Worm (Caenorhabditis elegans) whole organism, mixed stage, embryonic: ENCODE data around the gene nhr-251.

Source experiments
- blmp-1 ChIP-seq: fragments of 150-350 bp; optimal IDR thresholded peaks from 2 replicates; lab custom pipeline; 2014; ENCODE audit warnings: missing biosample characterization, missing genetic modification characterization
- elt-3 ChIP-seq: fragments of 150-350 bp; optimal IDR thresholded peaks from 2 replicates; lab custom pipeline; 2014; ENCODE audit warnings: missing biosample characterization, missing genetic modification characterization
- ham-2 ChIP-seq: fragments of 200-800 bp; sonication (Bioruptor generic); optimal IDR thresholded peaks from 2 replicates; lab custom pipeline; 2018; ENCODE audit warnings: mild to moderate bottlenecking, missing genetic modification characterization, missing compliant biosample characterization
- lsy-2 ChIP-seq: fragments of 150-350 bp; optimal IDR thresholded peaks from 2 replicates; lab custom pipeline; 2014; ENCODE audit warnings: missing biosample characterization, missing genetic modification characterization
- mab-5 ChIP-seq: fragments of 150-350 bp; optimal IDR thresholded peaks from 2 replicates; lab custom pipeline; 2014; ENCODE audit warnings: missing biosample characterization, missing genetic modification characterization
- mep-1 ChIP-seq: fragments of 150-350 bp; optimal IDR thresholded peaks from 2 replicates; lab custom pipeline; 2017; ENCODE audit warnings: missing biosample characterization, missing genetic modification reagents, missing genetic modification characterization, inconsistent platforms
- nhr-28 ChIP-seq: fragments of 150-350 bp; optimal IDR thresholded peaks from 2 replicates; lab custom pipeline; 2014; ENCODE audit warnings: missing biosample characterization, missing genetic modification characterization
- pha-4 ChIP-seq: fragments of 150-350 bp; optimal IDR thresholded peaks from 2 replicates; lab custom pipeline; 2018; ENCODE audit warnings: missing biosample characterization, missing genetic modification reagents, missing genetic modification characterization
- sem-2 ChIP-seq: fragments of 200-800 bp; sonication (Bioruptor generic); optimal IDR thresholded peaks from 2 replicates; lab custom pipeline; 2018; ENCODE audit warnings: mild to moderate bottlenecking, missing genetic modification characterization, missing compliant biosample characterization
- snpc-4 ChIP-seq: fragments of 150-350 bp; optimal IDR thresholded peaks from 2 replicates; lab custom pipeline; 2014; ENCODE audit warnings: missing biosample characterization, missing genetic modification characterization
- tbx-8 ChIP-seq: fragments of 200-800 bp; sonication (Bioruptor generic); optimal IDR thresholded peaks from 2 replicates; lab custom pipeline; 2018; ENCODE audit warnings: mild to moderate bottlenecking, missing genetic modification characterization, moderate library complexity, missing compliant biosample characterization
- unc-39 ChIP-seq: fragments of 150-350 bp; optimal IDR thresholded peaks from 2 replicates; lab custom pipeline; 2014; ENCODE audit warnings: missing biosample characterization, missing genetic modification characterization
- unc-62 ChIP-seq: fragments of 150-350 bp; optimal IDR thresholded peaks from 2 replicates; lab custom pipeline; 2014; ENCODE audit warnings: missing biosample characterization, missing genetic modification reagents, missing genetic modification characterization

DNA sequence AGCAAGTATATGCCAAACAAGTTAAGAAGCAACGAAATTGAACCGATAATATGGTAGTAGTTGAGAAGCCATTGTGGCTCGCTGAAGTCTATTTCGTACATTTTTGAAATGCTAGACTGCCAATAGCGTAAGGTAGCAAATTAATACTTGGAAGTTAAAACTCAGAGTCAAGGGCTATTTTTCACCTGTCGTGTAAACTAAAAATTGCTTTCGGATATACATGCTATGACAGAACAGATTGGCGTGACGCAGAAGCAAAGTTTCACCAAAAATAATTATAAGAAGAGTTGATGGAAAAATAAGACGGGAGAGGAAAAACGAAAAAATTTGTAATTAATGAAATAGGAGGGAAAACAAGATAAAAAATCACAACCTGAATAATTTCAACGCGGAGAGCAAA is 34.3 kb upstream of the nhr-251 start, which contains the start of gene sri-73:
- TF ChIP-seq pha-4, result no peak
- no peak for TF ChIP-seq blmp-1 (tag; lab: Kevin White, UChicago)
- no peak for TF ChIP-seq tbx-8 (GFP tag; lab: Kevin White, UChicago)
- no peak for TF ChIP-seq unc-62
- no peak for TF ChIP-seq nhr-28 (tag; lab: Kevin White, UChicago)
- no peak for TF ChIP-seq mep-1 (tag; lab: Kevin White, UChicago)
- no peak for TF ChIP-seq mab-5 (tag; lab: Kevin White, UChicago)
- TF ChIP-seq lsy-2 (tag; lab: Kevin White, UChicago), result no peak
- no peak for TF ChIP-seq elt-3 (tag; lab: Kevin White, UChicago)
- no peak for TF ChIP-seq sem-2
- TF ChIP-seq ham-2 (GFP tag; lab: Kevin White, UChicago), result no peak
- TF ChIP-seq unc-39 (tag; lab: Kevin White, UChicago), result no peak
- no peak for TF ChIP-seq snpc-4 (tag; lab: Kevin White, UChicago)
